Worm (Caenorhabditis elegans) whole organism, L1 larva: ENCODE results near the gene srh-194.
"Not testable (repeated sequence)": the region's sequence is repeated elsewhere in the genome, so short reads cannot be mapped to it uniquely, and the experiment has no call there.

ENCODE experiments used
- alr-1 ChIP-seq: fragments of 200-800 bp; sonication (Bioruptor generic); optimal IDR thresholded peaks from 2 replicates; lab custom pipeline; 2018; ENCODE audit warnings: borderline replicate concordance, mild to moderate bottlenecking, missing genetic modification characterization, missing compliant biosample characterization
- ama-1 ChIP-seq: fragments of 150-350 bp; optimal IDR thresholded peaks from 2 replicates; lab custom pipeline; 2014
- blmp-1 ChIP-seq: fragments of 150-350 bp; optimal IDR thresholded peaks from 2 replicates; lab custom pipeline; 2014; ENCODE audit warnings: missing biosample characterization, missing genetic modification characterization
- efl-1 ChIP-seq, 4 experiments: fragments of 150-350 bp; optimal IDR thresholded peaks in 3 of 4; peaks in 1 of 4; 1 replicate in 1 of 4; 2 replicates in 3 of 4; lab custom pipeline; 2014; ENCODE audit warnings: missing biosample characterization in 2 of 4, missing genetic modification characterization in 2 of 4, missing genetic modification reagents in 2 of 4
- efl-3 ChIP-seq: fragments of 200-800 bp; sonication (Bioruptor generic); optimal IDR thresholded peaks from 2 replicates; lab custom pipeline; 2018; ENCODE audit warnings: mild to moderate bottlenecking, missing genetic modification characterization, missing compliant biosample characterization
- fkh-10 ChIP-seq: sonication (generic microtip); optimal IDR thresholded peaks from 2 replicates; lab custom pipeline; 2017; ENCODE audit warnings: missing biosample characterization, missing genetic modification reagents, missing genetic modification characterization
- lsy-2 ChIP-seq, 2 experiments: fragments of 150-350 bp; optimal IDR thresholded peaks; 2 replicates each; lab custom pipeline; 2014; ENCODE audit warnings: missing biosample characterization in 2 of 2, missing genetic modification characterization in 2 of 2
- mep-1 ChIP-seq: fragments of 150-350 bp; optimal IDR thresholded peaks from 2 replicates; lab custom pipeline; 2014; ENCODE audit warnings: missing biosample characterization, missing genetic modification characterization
- nhr-84 ChIP-seq: sonication (generic microtip); optimal IDR thresholded peaks from 2 replicates; lab custom pipeline; 2017; ENCODE audit warnings: missing biosample characterization, missing genetic modification characterization
- nhr-90 ChIP-seq: sonication (generic microtip); optimal IDR thresholded peaks from 2 replicates; lab custom pipeline; 2016; ENCODE audit warnings: mild to moderate bottlenecking, missing genetic modification characterization, missing compliant biosample characterization; ENCODE audit not compliant: poor library complexity
- snu-23 ChIP-seq: sonication (generic microtip); optimal IDR thresholded peaks from 2 replicates; lab custom pipeline; 2016; ENCODE audit warnings: missing genetic modification characterization, missing compliant biosample characterization
- sup-37 ChIP-seq: fragments of 200-800 bp; sonication (Bioruptor generic); optimal IDR thresholded peaks from 2 replicates; lab custom pipeline; 2018; ENCODE audit warnings: mild to moderate bottlenecking, missing genetic modification characterization, missing compliant biosample characterization
- swsn-7 ChIP-seq: sonication (generic microtip); optimal IDR thresholded peaks from 2 replicates; lab custom pipeline; 2016; ENCODE audit warnings: missing genetic modification characterization, missing compliant biosample characterization
- unc-86 ChIP-seq: sonication (generic microtip); optimal IDR thresholded peaks from 2 replicates; lab custom pipeline; 2016; ENCODE audit warnings: missing genetic modification characterization, missing compliant biosample characterization

DNA sequence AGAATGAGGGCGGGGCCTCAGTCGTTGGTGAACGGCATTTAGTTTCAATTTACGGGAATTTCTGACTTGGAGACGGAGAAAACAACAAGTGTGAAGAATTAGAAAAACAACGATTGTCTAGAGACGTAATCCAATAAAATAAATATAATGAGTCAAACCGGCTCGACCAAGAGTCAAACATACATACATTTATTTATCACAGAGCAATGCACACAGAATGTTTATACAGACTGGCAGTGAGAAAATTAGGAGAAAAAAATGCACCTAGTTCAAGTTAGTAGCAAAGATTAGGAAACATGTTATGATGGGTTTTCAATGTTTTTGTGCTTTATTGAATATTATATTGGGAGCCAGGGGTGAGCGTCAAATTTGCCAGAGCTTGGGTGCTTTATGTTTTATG, 14.6 kb downstream of the srh-194 start, which contains the start of gene srt-20:
- TF ChIP-seq ama-1 (lab: Kevin White, UChicago); blmp-1 (tag; lab: Kevin White, UChicago); snu-23; mep-1 (tag; lab: Kevin White, UChicago); sup-37; unc-86 (tag; lab: Kevin White, UChicago); fkh-10 (GFP tag; lab: Kevin White, UChicago); nhr-84; efl-3 (GFP tag; lab: Kevin White, UChicago); alr-1 (tag; lab: Kevin White, UChicago); lsy-2 (tag; optimal IDR thresholded peaks at IDR 0.05; lab: Kevin White, UChicago); swsn-7 (tag; lab: Kevin White, UChicago); nhr-90 (tag; lab: Kevin White, UChicago); efl-1 (optimal IDR thresholded peaks at IDR 0.05; lab: Kevin White, UChicago); efl-1 (GFP tag; optimal IDR thresholded peaks at IDR 0.05 in 1 of 2; lab: Kevin White, UChicago): not testable (repeated sequence)
